Worm (Caenorhabditis elegans): ENCODE measurements around the gene crn-3.

crn-3 gene

ce11 chrII:10559671-10560184 is 28.1 kb upstream of the crn-3 start (continued):
- TF ChIP-seq nhr-41 (GFP tag; IDR thresholded peaks at IDR 0.05) (no peak), Y75B8A.6 (GFP tag; IDR thresholded peaks at IDR 0.05) (0 out of 2 replicates have a peak, but pooled peaks have one; percentile 49), nhr-48 (tag; optimal IDR thresholded peaks at IDR 0.05) (no peak), nhr-25 (tag; optimal IDR thresholded peaks at IDR 0.05; ENCODE audit: borderline replicate concordance, insufficient read depth) (no peak), ceh-28 (tag; optimal IDR thresholded peaks at IDR 0.05) (no peak), nhr-111 (GFP tag; optimal IDR thresholded peaks at IDR 0.05) (no peak), daf-19 (GFP tag; conservative IDR thresholded peaks at IDR 0.05) (no peak), hmg-1.1 (GFP tag; IDR thresholded peaks at IDR 0.05) (no peak), unc-39 (tag; optimal IDR thresholded peaks at IDR 0.05) (no peak), unc-62 (GFP tag; optimal IDR thresholded peaks at IDR 0.05 in 1 of 2) (peak in 1 of 2 experiments; percentile 95), unc-62 (tag; optimal IDR thresholded peaks at IDR 0.05) (no peak), arid-1 (GFP tag; conservative IDR thresholded peaks at IDR 0.05) (no peak; the same call in 1 of the 2 replicates)

ce11 chrII:10563368-10563767 is 24.5 kb upstream of the crn-3 start, which contains the start of gene cdc-48.1:
Gene cdc-48.1 (minus strand): TSS chrII:10563407.
- TF ChIP-seq ztf-7 (tag; optimal IDR thresholded peaks at IDR 0.05) = peak; percentile 96
- peak; percentile 98 for TF ChIP-seq pqm-1 (tag; optimal IDR thresholded peaks at IDR 0.05)
- TF ChIP-seq mdt-29 (GFP tag; IDR thresholded peaks at IDR 0.05) = peak; percentile 98
- peak; percentile 99 for TF ChIP-seq hmg-1.1 (GFP tag; IDR thresholded peaks at IDR 0.05)
- TF ChIP-seq daf-12 (tag; optimal IDR thresholded peaks at IDR 0.05) = peak; percentile 35
- TF ChIP-seq nhr-77 (tag; optimal IDR thresholded peaks at IDR 0.05) = peak; percentile 100
- TF ChIP-seq nhr-42 (GFP tag; IDR thresholded peaks at IDR 0.05) = peak; percentile 99
- TF ChIP-seq vab-7 (GFP tag; IDR thresholded peaks at IDR 0.05) = peak; percentile 99
- peak; percentile 92; the same call in 1 of the 2 replicates for TF ChIP-seq daf-8 (GFP tag; IDR thresholded peaks at IDR 0.05)
- TF ChIP-seq mxl-2 (GFP tag; conservative IDR thresholded peaks at IDR 0.05) = peak; percentile 93
- TF ChIP-seq unc-130 (GFP tag; optimal IDR thresholded peaks at IDR 0.05) = peak; percentile 98
- TF ChIP-seq lin-13 (GFP tag; optimal IDR thresholded peaks at IDR 0.05) = peak; percentile 100
- peak; percentile 99 for TF ChIP-seq hlh-11 (tag; optimal IDR thresholded peaks at IDR 0.05)
- peak; percentile 96 for TF ChIP-seq ceh-44 (GFP tag; IDR thresholded peaks at IDR 0.05)
- peak; percentile 100 for TF ChIP-seq dve-1 (tag; optimal IDR thresholded peaks at IDR 0.05; ENCODE audit: insufficient read depth)
- TF ChIP-seq nhr-111 (GFP tag; optimal IDR thresholded peaks at IDR 0.05) = peak; percentile 79
- peak; percentile 81 for TF ChIP-seq ceh-32 (tag; optimal IDR thresholded peaks at IDR 0.05; ENCODE audit: poor library complexity)
- TF ChIP-seq lim-7 (GFP tag; IDR thresholded peaks at IDR 0.05) = peak; percentile 83
- peak; percentile 100 for TF ChIP-seq fkh-10 (GFP tag; optimal IDR thresholded peaks at IDR 0.05)
- TF ChIP-seq nhr-48 (tag; optimal IDR thresholded peaks at IDR 0.05) = peak; percentile 97
- peak; percentile 98 for TF ChIP-seq lin-39 (tag; optimal IDR thresholded peaks at IDR 0.05)
- TF ChIP-seq ZK337.2 (GFP tag; IDR thresholded peaks at IDR 0.05) = peak; percentile 97
- TF ChIP-seq D1046.2 (GFP tag; IDR thresholded peaks at IDR 0.05) = peak; percentile 97
- peak; percentile 95 for TF ChIP-seq F44E2.7 (GFP tag; IDR thresholded peaks at IDR 0.05)
- peak; percentile 100 for TF ChIP-seq dmd-6 (GFP tag; IDR thresholded peaks at IDR 0.05)
- peak; percentile 75; the same call in 1 of the 2 replicates for TF ChIP-seq zip-11 (GFP tag; IDR thresholded peaks at IDR 0.05)
- peak; percentile 100 for TF ChIP-seq nhr-11 (tag; optimal IDR thresholded peaks at IDR 0.05)
- TF ChIP-seq lsy-2 (tag; optimal IDR thresholded peaks at IDR 0.05) = peak; percentile 99
- TF ChIP-seq zfp-2 (tag; optimal IDR thresholded peaks at IDR 0.05) = peak; percentile 94
- TF ChIP-seq zfp-3 (GFP tag; conservative IDR thresholded peaks at IDR 0.05) = peak; percentile 100
- peak; percentile 99 for TF ChIP-seq ctbp-1 (GFP tag; IDR thresholded peaks at IDR 0.05)
- TF ChIP-seq nhr-102 (tag; optimal IDR thresholded peaks at IDR 0.05) = peak; percentile 98
- peak; percentile 100 for TF ChIP-seq tra-1 (GFP tag; IDR thresholded peaks at IDR 0.05)
- 0 out of 2 replicates have a peak, but pooled peaks have one; percentile 73 for TF ChIP-seq tag-97 (GFP tag; IDR thresholded peaks at IDR 0.05)
- TF ChIP-seq dmd-8 (GFP tag; IDR thresholded peaks at IDR 0.05) = peak; percentile 72; the same call in 1 of the 2 replicates
- TF ChIP-seq egl-27 (tag; optimal IDR thresholded peaks at IDR 0.05) = peak; percentile 65
- TF ChIP-seq dpl-1 (GFP tag; optimal IDR thresholded peaks at IDR 0.05) = peak; percentile 100
- peak; percentile 95 for TF ChIP-seq cey-2 (tag; optimal IDR thresholded peaks at IDR 0.05; ENCODE audit: borderline replicate concordance, insufficient read depth)
- TF ChIP-seq ztf-11 (tag; optimal IDR thresholded peaks at IDR 0.05) = peak; percentile 58

Data from whole organism, L4 larva.